Worm (Caenorhabditis elegans): Measurements from ENCODE around the gene pezo-1.

pezo-1 gene

DNA sequence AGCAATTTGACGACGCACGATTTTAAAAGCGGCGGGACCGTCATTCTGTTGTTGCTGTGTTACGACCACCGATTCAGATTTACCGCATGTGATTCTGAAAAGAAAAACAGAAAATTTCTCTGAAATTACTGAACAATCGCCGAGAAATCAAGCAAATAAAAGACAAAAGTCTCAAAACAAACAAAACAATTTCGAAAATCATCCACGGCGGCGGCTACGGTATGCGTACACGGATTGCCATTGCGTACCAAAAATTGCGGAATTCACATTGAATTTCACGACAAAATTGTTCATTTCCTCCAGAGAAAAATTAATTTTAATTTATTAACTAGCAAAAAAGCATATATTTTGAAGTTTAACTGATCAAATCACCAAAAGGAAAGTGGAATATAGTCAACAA lies at the start of gene pezo-1:
TSS of gene pezo-1 (minus strand) at position 101 of the 400 bp plus-strand sequence.
- TF ChIP-seq T20F7.1 (GFP tag; optimal IDR thresholded peaks at IDR 0.05) (no peak), ctbp-1 (GFP tag; IDR thresholded peaks at IDR 0.05) (no peak), lsy-2 (tag; optimal IDR thresholded peaks at IDR 0.05) (peak in 1 of 2 experiments; percentile 48), D1046.2 (GFP tag; IDR thresholded peaks at IDR 0.05) (no peak)

DNA sequence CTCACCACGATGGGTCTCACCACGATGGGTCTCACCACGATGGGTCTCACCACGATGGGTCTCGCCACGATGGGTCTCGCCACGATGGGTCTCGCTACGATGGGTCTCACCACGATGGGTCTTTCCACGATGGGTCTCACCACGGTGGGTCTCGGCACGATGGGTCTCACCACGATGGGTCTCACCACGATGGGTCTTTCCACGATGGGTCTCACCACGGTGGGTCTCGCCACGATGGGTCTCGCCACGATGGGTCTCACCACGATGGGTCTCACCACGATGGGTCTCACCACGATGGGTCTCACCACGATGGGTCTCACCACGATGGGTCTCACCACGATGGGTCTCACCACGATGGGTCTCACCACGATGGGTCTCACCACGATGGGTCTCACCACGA lies 44.5 kb upstream of the pezo-1 start:
- TF ChIP-seq lim-7 (GFP tag; IDR thresholded peaks at IDR 0.05) (0 out of 2 replicates have a peak, but pooled peaks have one; percentile 22), set-16 (GFP tag; IDR thresholded peaks at IDR 0.05) (peak; percentile 59; the same call in 1 of the 2 replicates)

ce11 chrIV:9408004-9408403 lies 41.7 kb upstream of the pezo-1 start, which contains the start of gene F56D5.5:
TSS of gene F56D5.5 (minus strand) at chrIV:9408104.
- no peak for TF ChIP-seq zfp-3 (GFP tag; conservative IDR thresholded peaks at IDR 0.05)
- no peak for TF ChIP-seq daf-19 (GFP tag; conservative IDR thresholded peaks at IDR 0.05)
- TF ChIP-seq dmd-9 (GFP tag; IDR thresholded peaks at IDR 0.05) = no peak
- TF ChIP-seq lin-1 (GFP tag; IDR thresholded peaks at IDR 0.05) = no peak
- TF ChIP-seq ceh-82 (tag; optimal IDR thresholded peaks at IDR 0.05) = no peak
- no peak for TF ChIP-seq dpl-1 (GFP tag; optimal IDR thresholded peaks at IDR 0.05)
- no peak for TF ChIP-seq egl-43 (GFP tag; IDR thresholded peaks at IDR 0.05)
- no peak for TF ChIP-seq attf-4 (tag; optimal IDR thresholded peaks at IDR 0.05)
- TF ChIP-seq daf-16 (GFP tag; optimal IDR thresholded peaks at IDR 0.05) = no peak
- TF ChIP-seq daf-16 (tag; optimal IDR thresholded peaks at IDR 0.05) = no peak
- TF ChIP-seq nhr-41 (GFP tag; IDR thresholded peaks at IDR 0.05) = no peak
- no peak for TF ChIP-seq ceh-32 (tag; optimal IDR thresholded peaks at IDR 0.05; ENCODE audit: poor library complexity)
- no peak for TF ChIP-seq pqm-1 (tag; optimal IDR thresholded peaks at IDR 0.05)
- no peak for TF ChIP-seq F10B5.3 (tag; optimal IDR thresholded peaks at IDR 0.05)
- no peak for TF ChIP-seq zfp-2 (tag; optimal IDR thresholded peaks at IDR 0.05)
- no peak for TF ChIP-seq snpc-1.2 (GFP tag; IDR thresholded peaks at IDR 0.05)
- TF ChIP-seq Y75B8A.6 (GFP tag; IDR thresholded peaks at IDR 0.05) = no peak
- TF ChIP-seq set-16 (GFP tag; IDR thresholded peaks at IDR 0.05) = no peak
- TF ChIP-seq mes-2 (tag; optimal IDR thresholded peaks at IDR 0.05; ENCODE audit: poor library complexity, severe bottlenecking) = no peak
- TF ChIP-seq Y105C5A.15 (GFP tag; IDR thresholded peaks at IDR 0.05) = no peak
- TF ChIP-seq hmg-1.1 (GFP tag; IDR thresholded peaks at IDR 0.05) = no peak

- TF ChIP-seq set-16 (GFP tag; IDR thresholded peaks at IDR 0.05) (peak; percentile 46; the same call in 1 of the 2 replicates), lin-38 (GFP tag; IDR thresholded peaks at IDR 0.05) (peak; percentile 97), ztf-11 (tag; optimal IDR thresholded peaks at IDR 0.05) (no peak), dpl-1 (GFP tag; optimal IDR thresholded peaks at IDR 0.05) (peak; percentile 79), unc-62 (GFP tag; optimal IDR thresholded peaks at IDR 0.05 in 1 of 2) (peak in 1 of 2 experiments; percentile 23), unc-62 (tag; optimal IDR thresholded peaks at IDR 0.05) (no peak), ceh-28 (tag; optimal IDR thresholded peaks at IDR 0.05) (peak; percentile 75)
Measured at ce11 chrIV:9403761-9404420, 37.6 kb upstream of the pezo-1 start.

ce11 chrIV:9401715-9402114 lies 35.4 kb upstream of the pezo-1 start, which contains the start of gene F56D5.6:
TSS of gene F56D5.6 (plus strand) at chrIV:9401922.
- no peak for TF ChIP-seq nhr-111 (GFP tag; optimal IDR thresholded peaks at IDR 0.05)
- no peak for TF ChIP-seq daf-16 (GFP tag; optimal IDR thresholded peaks at IDR 0.05)
- peak; percentile 88 for TF ChIP-seq daf-16 (tag; optimal IDR thresholded peaks at IDR 0.05)
- peak; percentile 58 for TF ChIP-seq aha-1 (tag)
- TF ChIP-seq php-3 (GFP tag; IDR thresholded peaks at IDR 0.05) = 0 out of 2 replicates have a peak, but pooled peaks have one; percentile 31
- peak; percentile 78 for TF ChIP-seq nhr-28 (tag; optimal IDR thresholded peaks at IDR 0.05)
- no peak for TF ChIP-seq nhr-6 (tag; optimal IDR thresholded peaks at IDR 0.05)
- no peak for TF ChIP-seq duxl-1 (tag; optimal IDR thresholded peaks at IDR 0.05; ENCODE audit: poor library complexity)
- TF ChIP-seq ceh-28 (tag; optimal IDR thresholded peaks at IDR 0.05) = no peak
- TF ChIP-seq pqm-1 (tag; optimal IDR thresholded peaks at IDR 0.05) = peak; percentile 68
- TF ChIP-seq ztf-7 (tag; optimal IDR thresholded peaks at IDR 0.05) = no peak
- TF ChIP-seq egl-43 (GFP tag; IDR thresholded peaks at IDR 0.05) = no peak
- no peak for TF ChIP-seq nhr-41 (GFP tag; IDR thresholded peaks at IDR 0.05)
- peak; percentile 71 for TF ChIP-seq dve-1 (tag; optimal IDR thresholded peaks at IDR 0.05; ENCODE audit: insufficient read depth)
- TF ChIP-seq dmd-6 (GFP tag; IDR thresholded peaks at IDR 0.05) = peak; percentile 14; the same call in 1 of the 2 replicates
- TF ChIP-seq lin-1 (GFP tag; IDR thresholded peaks at IDR 0.05) = 0 out of 2 replicates have a peak, but pooled peaks have one; percentile 27

Measured in whole organism, L4 larva.